Fruit fly (Drosophila melanogaster): Measurements from ENCODE around the gene ppk18.

ppk18 gene

dm6 chr2L:9763212-9763869 is 7.5 kb downstream of the ppk18 start, which contains the start of the genes Taf11 and und (continued):
- TF ChIP-seq Dfd (GFP tag; optimal IDR thresholded peaks at IDR 0.05): no peak
- no peak for TF ChIP-seq so (GFP tag; IDR thresholded peaks at IDR 0.05)
- TF ChIP-seq zf30C (GFP tag; optimal IDR thresholded peaks at IDR 0.05): peak; percentile 49
- TF ChIP-seq Fer1 (GFP tag; optimal IDR thresholded peaks at IDR 0.05): no peak
- no peak for TF ChIP-seq B-H1 (GFP tag; IDR thresholded peaks at IDR 0.05)
- no peak for TF ChIP-seq Sox102F (GFP tag; optimal IDR thresholded peaks at IDR 0.05)
- peak; percentile 42; the same call in 1 of the 2 replicates for TF ChIP-seq sob (GFP tag; IDR thresholded peaks at IDR 0.05)
- peak; percentile 19 for TF ChIP-seq hkb (optimal IDR thresholded peaks at IDR 0.05)
- no peak for TF ChIP-seq hkb (GFP tag; IDR thresholded peaks at IDR 0.05)
- TF ChIP-seq CG14710 (tag; optimal IDR thresholded peaks at IDR 0.05): peak; percentile 72
- no peak for TF ChIP-seq CG10366 (GFP tag; IDR thresholded peaks at IDR 0.05)
- TF ChIP-seq Doc3 (GFP tag; IDR thresholded peaks at IDR 0.05; ENCODE audit: partially characterized antibody): peak; percentile 61; the same call in 2 of the 3 replicates
- no peak for TF ChIP-seq NK7.1 (GFP tag; optimal IDR thresholded peaks at IDR 0.05)
- no peak for TF ChIP-seq Gsc (GFP tag; IDR thresholded peaks at IDR 0.05)
- no peak for TF ChIP-seq seq (GFP tag; IDR thresholded peaks at IDR 0.05)
- TF ChIP-seq mirr (GFP tag; optimal IDR thresholded peaks at IDR 0.05): no peak
- TF ChIP-seq CrebB (tag; optimal IDR thresholded peaks at IDR 0.05): no peak
- peak; percentile 60 for TF ChIP-seq CG3847 (GFP tag; IDR thresholded peaks at IDR 0.05)
- no peak for TF ChIP-seq Oli (tag; optimal IDR thresholded peaks at IDR 0.05)
- no peak for TF ChIP-seq vfl (GFP tag; optimal IDR thresholded peaks at IDR 0.05)
- TF ChIP-seq CG13424 (tag; optimal IDR thresholded peaks at IDR 0.05): peak; percentile 47
- TF ChIP-seq Dbx (GFP tag; IDR thresholded peaks at IDR 0.05): peak; percentile 62
- TF ChIP-seq pzg (GFP tag; optimal IDR thresholded peaks at IDR 0.05): peak; percentile 36
- TF ChIP-seq CG7928 (GFP tag; optimal IDR thresholded peaks at IDR 0.05): peak; percentile 91
- TF ChIP-seq Nf-YC (tag; optimal IDR thresholded peaks at IDR 0.05): no peak
- TF ChIP-seq Mad (GFP tag; optimal IDR thresholded peaks at IDR 0.05): no peak
- no peak for TF ChIP-seq CG10321 (GFP tag; IDR thresholded peaks at IDR 0.05)
- TF ChIP-seq Xrp1 (GFP tag; IDR thresholded peaks at IDR 0.05): peak; percentile 28; the same call in 1 of the 2 replicates
- no peak for TF ChIP-seq schlank (tag; optimal IDR thresholded peaks at IDR 0.05)
- no peak for TF ChIP-seq CG16779 (GFP tag; IDR thresholded peaks at IDR 0.05)
- TF ChIP-seq CG17359 (tag; optimal IDR thresholded peaks at IDR 0.05): no peak
- TF ChIP-seq repo (GFP tag; optimal IDR thresholded peaks at IDR 0.05): no peak
- TF ChIP-seq CG2875 (GFP tag; optimal IDR thresholded peaks at IDR 0.05): no peak
- TF ChIP-seq CG9817 (tag; optimal IDR thresholded peaks at IDR 0.05): peak; percentile 35
- no peak for TF ChIP-seq Aef1 (GFP tag; IDR thresholded peaks at IDR 0.05)
- no peak for TF ChIP-seq pros (GFP tag; optimal IDR thresholded peaks at IDR 0.05)
- TF ChIP-seq Mrtf (GFP tag; IDR thresholded peaks at IDR 0.05): no peak
- TF ChIP-seq Ets65A (GFP tag): peak; percentile 90
- no peak for TF ChIP-seq Stat92E (GFP tag; optimal IDR thresholded peaks at IDR 0.05)
- TF ChIP-seq CG2120 (GFP tag; optimal IDR thresholded peaks at IDR 0.05): peak; percentile 17
- TF ChIP-seq sqz (GFP tag; optimal IDR thresholded peaks at IDR 0.05): no peak
- no peak; the same call in 1 of the 2 replicates for TF ChIP-seq slbo (GFP tag; IDR thresholded peaks at IDR 0.05)
- TF ChIP-seq Pdp1 (GFP tag; optimal IDR thresholded peaks at IDR 0.05): no peak
- TF ChIP-seq chinmo (GFP tag; IDR thresholded peaks at IDR 0.05; ENCODE audit: partially characterized antibody): no peak
- TF ChIP-seq cad (GFP tag; optimal IDR thresholded peaks at IDR 0.05): no peak
- no peak for TF ChIP-seq CG7357 (GFP tag; IDR thresholded peaks at IDR 0.05)
- no peak for TF ChIP-seq CG8924 (tag; optimal IDR thresholded peaks at IDR 0.05)
- no peak for TF ChIP-seq Antp (GFP tag; optimal IDR thresholded peaks at IDR 0.05)
- no peak for TF ChIP-seq gro (GFP tag; optimal IDR thresholded peaks at IDR 0.05)
- no peak for TF ChIP-seq CG43689 (GFP tag; IDR thresholded peaks at IDR 0.05)
- TF ChIP-seq ash1 (GFP tag; optimal IDR thresholded peaks at IDR 0.05): no peak
